Fruit fly (Drosophila melanogaster) whole organism, embryonic: ENCODE results near the gene Fer3.

Source experiments
- Blimp-1 ChIP-seq: fragments of 200-800 bp; sonication (Bioruptor generic); optimal IDR thresholded peaks from 3 replicates; lab custom pipeline; 2018; ENCODE audit warnings: missing biosample characterization, missing genetic modification characterization, mild to moderate bottlenecking, moderate library complexity, missing genetic modification reagents
- BtbVII ChIP-seq: fragments of 200-800 bp; sonication (Bioruptor generic); optimal IDR thresholded peaks from 3 replicates; lab custom pipeline; 2017; ENCODE audit warnings: missing biosample characterization, mild to moderate bottlenecking, missing genetic modification characterization
- CG10267 ChIP-seq: fragments of 200-800 bp; sonication (Bioruptor generic); optimal IDR thresholded peaks from 2 replicates; lab custom pipeline; 2018; ENCODE audit warnings: missing biosample characterization, mild to moderate bottlenecking, missing genetic modification characterization, moderate library complexity
- CG10431 ChIP-seq: fragments of 200-800 bp; sonication (Bioruptor generic); optimal IDR thresholded peaks from 3 replicates; lab custom pipeline; 2018; ENCODE audit warnings: missing biosample characterization, mild to moderate bottlenecking, missing genetic modification characterization
- CG12744 ChIP-seq: fragments of 200-800 bp; sonication (Bioruptor generic); optimal IDR thresholded peaks from 2 replicates; lab custom pipeline; 2016; ENCODE audit warnings: missing biosample characterization, missing genetic modification characterization
- CG15479 ChIP-seq: fragments of 200-800 bp; sonication (Bioruptor generic); optimal IDR thresholded peaks from 3 replicates; lab custom pipeline; 2019; ENCODE audit warnings: missing biosample characterization, mild to moderate bottlenecking, missing genetic modification characterization, moderate library complexity
- CG17361 ChIP-seq: fragments of 200-800 bp; sonication (Bioruptor generic); IDR thresholded peaks from 3 replicates; pipeline ENCODE4 v1.3.6; 2022; ENCODE audit warnings: missing biosample characterization, missing genetic modification characterization
- CG18476 ChIP-seq: fragments of 200-800 bp; sonication (Bioruptor generic); optimal IDR thresholded peaks from 2 replicates; lab custom pipeline; 2016; ENCODE audit warnings: missing biosample characterization, mild to moderate bottlenecking, missing genetic modification characterization
- CG18764 ChIP-seq: fragments of 200-800 bp; sonication (Bioruptor generic); optimal IDR thresholded peaks from 3 replicates; lab custom pipeline; 2016; ENCODE audit warnings: missing biosample characterization, missing genetic modification characterization
- CG33557 ChIP-seq: fragments of 200-800 bp; sonication (Bioruptor generic); optimal IDR thresholded peaks from 2 replicates; lab custom pipeline; 2019; ENCODE audit warnings: missing biosample characterization, mild to moderate bottlenecking, missing genetic modification characterization, moderate library complexity
- CG5245 ChIP-seq: fragments of 200-800 bp; sonication (Bioruptor generic); optimal IDR thresholded peaks from 3 replicates; lab custom pipeline; 2016; ENCODE audit warnings: missing biosample characterization, missing genetic modification characterization
- CG7556 ChIP-seq: fragments of 200-800 bp; sonication (Bioruptor generic); optimal IDR thresholded peaks from 2 replicates; lab custom pipeline; 2017; ENCODE audit warnings: missing biosample characterization, mild to moderate bottlenecking, missing genetic modification characterization
- CG8388 ChIP-seq: fragments of 200-800 bp; sonication (Bioruptor generic); optimal IDR thresholded peaks from 2 replicates; lab custom pipeline; 2019; ENCODE audit warnings: missing biosample characterization, mild to moderate bottlenecking, missing genetic modification characterization, moderate library complexity
- CG8478 ChIP-seq: fragments of >200 bp; optimal IDR thresholded peaks from 2 replicates; lab custom pipeline; 2018
- CG8944 ChIP-seq: fragments of 200-800 bp; sonication (Bioruptor generic); optimal IDR thresholded peaks from 3 replicates; lab custom pipeline; 2016; ENCODE audit warnings: missing biosample characterization, missing genetic modification characterization
- CG9609 ChIP-seq: fragments of 200-800 bp; sonication (Bioruptor generic); optimal IDR thresholded peaks from 3 replicates; lab custom pipeline; 2016; ENCODE audit warnings: missing biosample characterization, missing genetic modification characterization
- CoRest ChIP-seq: fragments of 200-800 bp; sonication (Bioruptor generic); optimal IDR thresholded peaks from 3 replicates; lab custom pipeline; 2018; ENCODE audit warnings: missing biosample characterization, mild to moderate bottlenecking, missing genetic modification characterization, moderate library complexity
- CrebB ChIP-seq: fragments of 200-800 bp; sonication (Bioruptor generic); optimal IDR thresholded peaks from 3 replicates; lab custom pipeline; 2018; ENCODE audit warnings: missing biosample characterization, mild to moderate bottlenecking, missing genetic modification characterization
- Dip3 ChIP-seq: fragments of 200-800 bp; sonication (Bioruptor generic); optimal IDR thresholded peaks from 3 replicates; lab custom pipeline; 2016; ENCODE audit warnings: missing biosample characterization, missing genetic modification characterization
- Fer3 ChIP-seq: fragments of 200-800 bp; sonication (Bioruptor generic); optimal IDR thresholded peaks from 2 replicates; lab custom pipeline; 2018; ENCODE audit warnings: missing biosample characterization, mild to moderate bottlenecking, missing genetic modification characterization, moderate library complexity
- HLH3B ChIP-seq: fragments of 200-800 bp; sonication (Bioruptor generic); IDR thresholded peaks from 2 replicates; pipeline ENCODE4 v1.3.6; 2022; ENCODE audit warnings: missing biosample characterization, missing genetic modification characterization
- Hr78 ChIP-seq, 2 experiments: fragments of 200-800 bp in 1 of 2; fragments of >200 bp in 1 of 2; sonication (Bioruptor generic) in 1 of 2; optimal IDR thresholded peaks; 2 replicates each; lab custom pipeline; 2017 to 2019; ENCODE audit warnings: missing biosample characterization in 2 of 2, missing genetic modification characterization in 2 of 2, mild to moderate bottlenecking in 1 of 2, moderate library complexity in 1 of 2
- Max ChIP-seq: fragments of 200-800 bp; sonication (Bioruptor generic); optimal IDR thresholded peaks from 2 replicates; lab custom pipeline; 2016; ENCODE audit warnings: missing biosample characterization, mild to moderate bottlenecking, missing genetic modification characterization
- Mrtf ChIP-seq: fragments of 200-800 bp; sonication (Bioruptor generic); IDR thresholded peaks from 3 replicates; pipeline ENCODE4 v1.3.6; 2022; ENCODE audit warnings: missing biosample characterization, missing genetic modification characterization
- Nf-YC ChIP-seq: fragments of 200-800 bp; optimal IDR thresholded peaks from 3 replicates; lab custom pipeline; 2019; ENCODE audit warnings: missing biosample characterization, mild to moderate bottlenecking, missing genetic modification characterization, moderate library complexity
- Pdp1 ChIP-seq, 2 experiments: fragments of 200-800 bp; sonication (Bioruptor generic); optimal IDR thresholded peaks; 3 replicates each; lab custom pipeline; 2016; ENCODE audit warnings: missing biosample characterization in 2 of 2, missing genetic modification characterization in 2 of 2, mild to moderate bottlenecking in 1 of 2, moderate library complexity in 1 of 2
- Poxn ChIP-seq: fragments of 200-800 bp; sonication (Bioruptor generic); IDR thresholded peaks from 2 replicates; pipeline ENCODE4 v1.3.6; 2022; ENCODE audit warnings: missing biosample characterization, missing genetic modification characterization
- Ptx1 ChIP-seq: fragments of 200-800 bp; sonication (Bioruptor generic); IDR thresholded peaks from 2 replicates; pipeline ENCODE4 v1.3.6; 2022; ENCODE audit warnings: missing biosample characterization, missing genetic modification characterization
- Six4 ChIP-seq: fragments of 200-800 bp; sonication (Bioruptor generic); optimal IDR thresholded peaks from 2 replicates; lab custom pipeline; 2016; ENCODE audit warnings: missing biosample characterization, missing genetic modification characterization
- Sry-δ ChIP-seq: fragments of 200-800 bp; sonication (Bioruptor generic); optimal IDR thresholded peaks from 2 replicates; lab custom pipeline; 2016; ENCODE audit warnings: missing biosample characterization, missing genetic modification characterization
- ato ChIP-seq: fragments of 200-800 bp; sonication (Bioruptor generic); IDR thresholded peaks from 2 replicates; pipeline ENCODE4 v1.3.6; 2022; ENCODE audit warnings: missing biosample characterization, missing genetic modification characterization; ENCODE audit not compliant: partially characterized antibody
- az2 ChIP-seq: fragments of 200-800 bp; sonication (Bioruptor generic); optimal IDR thresholded peaks from 3 replicates; lab custom pipeline; 2016; ENCODE audit warnings: missing biosample characterization, missing genetic modification characterization
- dimm ChIP-seq: fragments of 200-800 bp; sonication (Bioruptor generic); IDR thresholded peaks from 2 replicates; pipeline ENCODE4 v1.3.6; 2022; ENCODE audit warnings: missing biosample characterization, missing genetic modification characterization
- dmrt11E ChIP-seq: fragments of 200-800 bp; sonication (Bioruptor generic); optimal IDR thresholded peaks from 3 replicates; lab custom pipeline; 2018; ENCODE audit warnings: missing biosample characterization, mild to moderate bottlenecking, missing genetic modification characterization, moderate library complexity
- dpn ChIP-seq, 2 experiments: fragments of 200-800 bp; sonication (Bioruptor generic); optimal IDR thresholded peaks; 3 replicates each; lab custom pipeline; 2016; ENCODE audit warnings: missing biosample characterization in 2 of 2, missing genetic modification characterization in 2 of 2
- fu2 ChIP-seq: fragments of 200-800 bp; sonication (Bioruptor generic); optimal IDR thresholded peaks from 2 replicates; lab custom pipeline; 2016; ENCODE audit warnings: missing biosample characterization, missing genetic modification characterization
- gfzf ChIP-seq: fragments of 200-800 bp; sonication (Bioruptor generic); optimal IDR thresholded peaks from 2 replicates; lab custom pipeline; 2016; ENCODE audit warnings: missing biosample characterization, mild to moderate bottlenecking, missing genetic modification characterization, moderate library complexity
- gsb ChIP-seq: fragments of 200-800 bp; sonication (Bioruptor generic); IDR thresholded peaks from 2 replicates; pipeline ENCODE4 v1.3.6; 2022; ENCODE audit warnings: missing biosample characterization, missing genetic modification characterization
- jigr1 ChIP-seq: fragments of 200-800 bp; sonication (Bioruptor generic); IDR thresholded peaks from 3 replicates; pipeline ENCODE4 v1.3.6; 2022; ENCODE audit warnings: missing biosample characterization, missing genetic modification characterization
- lola ChIP-seq, 3 experiments: fragments of >200 bp in 2 of 3; fragments of 200-800 bp in 1 of 3; sonication (Bioruptor generic) in 1 of 3; optimal IDR thresholded peaks; 2 replicates each; lab custom pipeline; 2017 to 2019; ENCODE audit warnings: missing biosample characterization in 3 of 3, missing genetic modification characterization in 3 of 3, mild to moderate bottlenecking in 1 of 3, moderate library complexity in 1 of 3
- maf-S ChIP-seq: fragments of 200-800 bp; sonication (Bioruptor generic); optimal IDR thresholded peaks from 2 replicates; lab custom pipeline; 2016; ENCODE audit warnings: missing biosample characterization, missing genetic modification characterization
- nerfin-2 ChIP-seq: fragments of 200-800 bp; sonication (Bioruptor generic); IDR thresholded peaks from 2 replicates; pipeline ENCODE4 v1.3.6; 2022; ENCODE audit warnings: missing biosample characterization, missing genetic modification characterization; ENCODE audit not compliant: partially characterized antibody
- pum ChIP-seq: fragments of 200-800 bp; sonication (Bioruptor generic); optimal IDR thresholded peaks from 2 replicates; lab custom pipeline; 2016; ENCODE audit warnings: missing biosample characterization, missing genetic modification characterization
- ranshi ChIP-seq: fragments of 200-800 bp; sonication (Bioruptor generic); IDR thresholded peaks from 2 replicates; pipeline ENCODE4 v1.3.6; 2022; ENCODE audit warnings: missing biosample characterization, missing genetic modification characterization
- repo ChIP-seq: fragments of 200-800 bp; sonication (Bioruptor generic); optimal IDR thresholded peaks from 2 replicates; lab custom pipeline; 2016; ENCODE audit warnings: missing biosample characterization, missing genetic modification characterization
- run ChIP-seq: fragments of 200-800 bp; sonication (Bioruptor generic); optimal IDR thresholded peaks from 3 replicates; lab custom pipeline; 2018; ENCODE audit warnings: missing biosample characterization, mild to moderate bottlenecking, missing genetic modification characterization
- sim ChIP-seq: fragments of 200-800 bp; sonication (Bioruptor generic); IDR thresholded peaks from 2 replicates; pipeline ENCODE4 v1.3.6; 2022; ENCODE audit warnings: missing biosample characterization, missing genetic modification characterization
- stwl ChIP-seq: fragments of 200-800 bp; sonication (Bioruptor generic); optimal IDR thresholded peaks from 3 replicates; lab custom pipeline; 2018; ENCODE audit warnings: missing biosample characterization, mild to moderate bottlenecking, missing genetic modification characterization, moderate library complexity
- unc-4 ChIP-seq: fragments of 200-800 bp; sonication (Bioruptor generic); IDR thresholded peaks from 2 replicates; pipeline ENCODE4 v1.3.6; 2022; ENCODE audit warnings: missing biosample characterization, missing genetic modification characterization; ENCODE audit not compliant: partially characterized antibody
- unpg ChIP-seq: fragments of 200-800 bp; sonication (Bioruptor generic); optimal IDR thresholded peaks from 3 replicates; lab custom pipeline; 2018; ENCODE audit warnings: missing biosample characterization, mild to moderate bottlenecking, missing genetic modification characterization, moderate library complexity
- zf30C ChIP-seq: fragments of 200-800 bp; sonication (Bioruptor generic); optimal IDR thresholded peaks from 3 replicates; lab custom pipeline; 2018; ENCODE audit warnings: missing biosample characterization, mild to moderate bottlenecking, missing genetic modification characterization

Gene Fer3

dm6 chr3R:11663441-11663840 lies 30.7 kb downstream of the Fer3 start (continued):
- no peak for TF ChIP-seq CG15479 (GFP tag; lab: Kevin White, UChicago)
- TF ChIP-seq repo (GFP tag; lab: Kevin White, UChicago), result no peak
- TF ChIP-seq dmrt11E (tag; lab: Kevin White, UChicago), result no peak
- no peak for TF ChIP-seq pum
- TF ChIP-seq CG18764 (GFP tag; lab: Kevin White, UChicago), result no peak
- TF ChIP-seq stwl (tag; lab: Kevin White, UChicago), result no peak
- no peak for TF ChIP-seq CG12744 (GFP tag; lab: Kevin White, UChicago)
- TF ChIP-seq CG8944 (GFP tag; lab: Kevin White, UChicago), result no peak
- no peak for TF ChIP-seq ranshi (GFP tag; lab: Robert Waterston, UW)
- peak in 1 of 2 experiments; percentile 64 for TF ChIP-seq Hr78 (GFP tag; optimal IDR thresholded peaks at IDR 0.05; lab: Kevin White, UChicago)
- peak; percentile 64; the same call in 2 of the 3 replicates for TF ChIP-seq CG17361
- TF ChIP-seq unc-4 (GFP tag; lab: Robert Waterston, UW), result no peak
- TF ChIP-seq Blimp-1 (GFP tag; lab: Kevin White, UChicago), result peak; percentile 50
- no peak for TF ChIP-seq fu2
- TF ChIP-seq Pdp1 (GFP tag; optimal IDR thresholded peaks at IDR 0.05; lab: Kevin White, UChicago), result no peak
- TF ChIP-seq CG10431 (GFP tag; lab: Kevin White, UChicago), result no peak
- no peak for TF ChIP-seq sim (GFP tag; lab: Robert Waterston, UW)
- TF ChIP-seq BtbVII (GFP tag; lab: Kevin White, UChicago), result peak; percentile 26
- TF ChIP-seq dimm (GFP tag; lab: Robert Waterston, UW), result no peak
- no peak for TF ChIP-seq Max
- no peak for TF ChIP-seq CG18476 (GFP tag; lab: Kevin White, UChicago)
- TF ChIP-seq CG8478 (lab: Kevin White, UChicago), result no peak
- TF ChIP-seq CoRest (tag; lab: Kevin White, UChicago), result peak; percentile 64
- TF ChIP-seq run (tag; lab: Kevin White, UChicago), result peak; percentile 24
- no peak for TF ChIP-seq Sry-δ (GFP tag; lab: Kevin White, UChicago)
- no peak for TF ChIP-seq nerfin-2 (GFP tag; lab: Robert Waterston, UW)
- no peak for TF ChIP-seq jigr1 (GFP tag; lab: Robert Waterston, UW)
- TF ChIP-seq Poxn (GFP tag; lab: Robert Waterston, UW), result no peak
- TF ChIP-seq Fer3 (tag; lab: Kevin White, UChicago), result peak; percentile 29
- TF ChIP-seq az2 (GFP tag; lab: Kevin White, UChicago), result peak; percentile 24
- no peak for TF ChIP-seq gsb (GFP tag; lab: Robert Waterston, UW)
- peak; percentile 34 for TF ChIP-seq CG8388 (GFP tag; lab: Kevin White, UChicago)
- peak; percentile 34 for TF ChIP-seq CG10267
- no peak for TF ChIP-seq Dip3
- TF ChIP-seq unpg (GFP tag; lab: Kevin White, UChicago), result peak; percentile 57
- no peak for TF ChIP-seq HLH3B (GFP tag; lab: Robert Waterston, UW)
- TF ChIP-seq CG9609 (GFP tag; lab: Kevin White, UChicago), result no peak
- TF ChIP-seq Ptx1 (GFP tag; lab: Robert Waterston, UW), result peak; percentile 62
- no peak for TF ChIP-seq maf-S
- TF ChIP-seq CrebB, result no peak
- TF ChIP-seq Nf-YC (tag; lab: Kevin White, UChicago), result peak; percentile 37
- TF ChIP-seq CG33557, result no peak
- TF ChIP-seq CG5245 (GFP tag; lab: Kevin White, UChicago), result no peak
- TF ChIP-seq CG7556 (GFP tag; lab: Kevin White, UChicago), result peak; percentile 57
- TF ChIP-seq gfzf (GFP tag; lab: Kevin White, UChicago), result no peak
- peak in 1 of 3 experiments; percentile 7 for TF ChIP-seq lola (GFP tag; optimal IDR thresholded peaks at IDR 0.05; lab: Kevin White, UChicago)
- TF ChIP-seq dpn (GFP tag; optimal IDR thresholded peaks at IDR 0.05; lab: Kevin White, UChicago), result no peak
- TF ChIP-seq zf30C (GFP tag; lab: Kevin White, UChicago), result no peak
- TF ChIP-seq Mrtf (GFP tag; lab: Robert Waterston, UW), result 0 out of 3 replicates have a peak, but pooled peaks have one; percentile 22
- TF ChIP-seq Six4 (GFP tag; lab: Kevin White, UChicago), result no peak
- no peak for TF ChIP-seq ato (GFP tag; lab: Robert Waterston, UW)
